Worm (Caenorhabditis elegans): ENCODE measurements around the gene F17E9.5.

Gene F17E9.5

DNA sequence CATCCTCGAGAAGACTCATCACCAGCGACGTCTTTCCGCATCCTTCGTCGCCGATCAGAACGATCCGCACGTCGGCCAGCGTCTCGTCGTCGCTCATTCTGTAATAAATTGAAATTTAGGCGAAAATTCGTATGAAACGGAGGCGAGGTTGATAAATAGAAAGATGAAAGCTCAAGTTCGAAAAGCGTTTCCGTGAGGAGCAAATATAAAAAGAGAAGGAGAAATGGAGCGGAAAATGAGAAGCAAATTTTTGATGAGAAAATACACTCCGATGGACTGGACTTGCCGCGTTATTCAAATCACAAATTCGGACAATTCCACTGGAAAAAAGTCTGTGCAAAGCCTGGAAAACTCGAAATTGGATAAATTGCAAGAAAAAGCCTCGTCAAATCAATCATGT, 48.5 kb downstream of the F17E9.5 start, which contains the start of gene D2096.11 (continued):
- no peak for TF ChIP-seq nhr-11 (tag; optimal IDR thresholded peaks at IDR 0.05)
- no peak for TF ChIP-seq nhr-12 (tag; optimal IDR thresholded peaks at IDR 0.05)
